Worm (Caenorhabditis elegans) whole organism, mixed stage, embryonic: Measurements from ENCODE around the gene C44E12.1.

Source experiments
- M03D4.4 ChIP-seq: sonication (generic microtip); optimal IDR thresholded peaks from 2 replicates; lab custom pipeline; 2017; ENCODE audit warnings: mild to moderate bottlenecking, missing genetic modification characterization, missing compliant biosample characterization
- bed-3 ChIP-seq: fragments of 200-800 bp; sonication (Bioruptor generic); optimal IDR thresholded peaks from 3 replicates; lab custom pipeline; 2018; ENCODE audit warnings: mild to moderate bottlenecking, missing genetic modification characterization, moderate library complexity, missing compliant biosample characterization
- blmp-1 ChIP-seq: fragments of 150-350 bp; optimal IDR thresholded peaks from 2 replicates; lab custom pipeline; 2014; ENCODE audit warnings: missing biosample characterization, missing genetic modification characterization
- ceh-39 ChIP-seq: fragments of 150-350 bp; optimal IDR thresholded peaks from 2 replicates; lab custom pipeline; 2014; ENCODE audit warnings: missing biosample characterization, missing genetic modification characterization
- ceh-43 ChIP-seq: fragments of 200-800 bp; sonication (Bioruptor generic); optimal IDR thresholded peaks from 2 replicates; lab custom pipeline; 2018; ENCODE audit warnings: mild to moderate bottlenecking, missing genetic modification characterization, moderate library complexity, missing compliant biosample characterization
- ceh-83 ChIP-seq: fragments of 200-800 bp; sonication (Bioruptor generic); optimal IDR thresholded peaks from 2 replicates; lab custom pipeline; 2018; ENCODE audit warnings: mild to moderate bottlenecking, missing genetic modification characterization, missing compliant biosample characterization
- ces-1 ChIP-seq: fragments of 150-350 bp; optimal IDR thresholded peaks from 2 replicates; lab custom pipeline; 2014; ENCODE audit warnings: missing biosample characterization, missing genetic modification reagents, missing genetic modification characterization
- cnd-1 ChIP-seq: fragments of 200-800 bp; sonication (Bioruptor generic); optimal IDR thresholded peaks from 2 replicates; lab custom pipeline; 2018; ENCODE audit warnings: mild to moderate bottlenecking, missing genetic modification characterization, missing compliant biosample characterization
- drap-1 ChIP-seq: fragments of 200-800 bp; sonication (Bioruptor generic); optimal IDR thresholded peaks from 3 replicates; lab custom pipeline; 2018; ENCODE audit warnings: mild to moderate bottlenecking, missing genetic modification characterization, missing compliant biosample characterization
- elt-3 ChIP-seq: fragments of 150-350 bp; optimal IDR thresholded peaks from 2 replicates; lab custom pipeline; 2014; ENCODE audit warnings: missing biosample characterization, missing genetic modification characterization
- hlh-1 ChIP-seq: fragments of 150-350 bp; optimal IDR thresholded peaks from 2 replicates; lab custom pipeline; 2014; ENCODE audit warnings: missing biosample characterization, missing genetic modification reagents, missing genetic modification characterization
- lin-13 ChIP-seq: fragments of 150-350 bp; optimal IDR thresholded peaks from 2 replicates; lab custom pipeline; 2014; ENCODE audit warnings: missing biosample characterization, missing genetic modification characterization
- lsy-2 ChIP-seq: fragments of 150-350 bp; optimal IDR thresholded peaks from 2 replicates; lab custom pipeline; 2014; ENCODE audit warnings: missing biosample characterization, missing genetic modification characterization
- mep-1 ChIP-seq: fragments of 150-350 bp; optimal IDR thresholded peaks from 2 replicates; lab custom pipeline; 2017; ENCODE audit warnings: missing biosample characterization, missing genetic modification reagents, missing genetic modification characterization, inconsistent platforms
- mls-2 ChIP-seq: sonication (generic microtip); optimal IDR thresholded peaks from 2 replicates; lab custom pipeline; 2016; ENCODE audit warnings: mild to moderate bottlenecking, missing genetic modification characterization, moderate library complexity, missing compliant biosample characterization
- nhr-12 ChIP-seq: fragments of 150-350 bp; optimal IDR thresholded peaks from 2 replicates; lab custom pipeline; 2014; ENCODE audit warnings: missing biosample characterization, missing genetic modification characterization
- nhr-2 ChIP-seq: fragments of 150-350 bp; optimal IDR thresholded peaks from 2 replicates; lab custom pipeline; 2014; ENCODE audit warnings: missing biosample characterization, missing genetic modification characterization
- nhr-237 ChIP-seq: fragments of 150-350 bp; optimal IDR thresholded peaks from 2 replicates; lab custom pipeline; 2014; ENCODE audit warnings: missing biosample characterization, missing genetic modification characterization
- nhr-28 ChIP-seq: fragments of 150-350 bp; optimal IDR thresholded peaks from 2 replicates; lab custom pipeline; 2014; ENCODE audit warnings: missing biosample characterization, missing genetic modification characterization
- nhr-76 ChIP-seq: sonication (generic microtip); optimal IDR thresholded peaks from 2 replicates; lab custom pipeline; 2017; ENCODE audit warnings: missing biosample characterization, missing genetic modification characterization
- pha-4 ChIP-seq: fragments of 150-350 bp; optimal IDR thresholded peaks from 2 replicates; lab custom pipeline; 2018; ENCODE audit warnings: missing biosample characterization, missing genetic modification reagents, missing genetic modification characterization
- sem-2 ChIP-seq: fragments of 200-800 bp; sonication (Bioruptor generic); optimal IDR thresholded peaks from 2 replicates; lab custom pipeline; 2018; ENCODE audit warnings: mild to moderate bottlenecking, missing genetic modification characterization, missing compliant biosample characterization
- snpc-4 ChIP-seq: fragments of 150-350 bp; optimal IDR thresholded peaks from 2 replicates; lab custom pipeline; 2014; ENCODE audit warnings: missing biosample characterization, missing genetic modification characterization
- sptf-1 ChIP-seq: sonication (generic microtip); optimal IDR thresholded peaks from 2 replicates; lab custom pipeline; 2017; ENCODE audit warnings: mild to moderate bottlenecking, missing genetic modification characterization, moderate library complexity, missing compliant biosample characterization
- tbx-8 ChIP-seq: fragments of 200-800 bp; sonication (Bioruptor generic); optimal IDR thresholded peaks from 2 replicates; lab custom pipeline; 2018; ENCODE audit warnings: mild to moderate bottlenecking, missing genetic modification characterization, moderate library complexity, missing compliant biosample characterization
- unc-120 ChIP-seq: sonication (generic microtip); optimal IDR thresholded peaks from 2 replicates; lab custom pipeline; 2017; ENCODE audit warnings: missing genetic modification characterization, missing compliant biosample characterization; ENCODE audit not compliant: poor library complexity, severe bottlenecking
- unc-39 ChIP-seq: fragments of 150-350 bp; optimal IDR thresholded peaks from 2 replicates; lab custom pipeline; 2014; ENCODE audit warnings: missing biosample characterization, missing genetic modification characterization
- unc-62 ChIP-seq: fragments of 150-350 bp; optimal IDR thresholded peaks from 2 replicates; lab custom pipeline; 2014; ENCODE audit warnings: missing biosample characterization, missing genetic modification reagents, missing genetic modification characterization
- zip-8 ChIP-seq: fragments of 150-350 bp; optimal IDR thresholded peaks from 2 replicates; lab custom pipeline; 2014; ENCODE audit warnings: missing biosample characterization, missing genetic modification characterization
- ztf-11 ChIP-seq: fragments of 150-350 bp; optimal IDR thresholded peaks from 2 replicates; lab custom pipeline; 2014; ENCODE audit warnings: missing biosample characterization, missing genetic modification characterization

The C44E12.1 gene

ce11 chrX:7596627-7597026 lies at the start of gene C44E12.1:
Gene C44E12.1, plus strand, starts transcription at chrX:7596927.
- TF ChIP-seq blmp-1 (tag; lab: Kevin White, UChicago) (no peak), sptf-1 (tag; lab: Kevin White, UChicago) (no peak), ceh-43 (GFP tag; lab: Kevin White, UChicago) (no peak)
- TF ChIP-seq, all 35 proteins: peak for 0

- TF ChIP-seq nhr-237 (tag; lab: Kevin White, UChicago) (no peak), nhr-2 (tag; lab: Kevin White, UChicago) (no peak), mls-2 (no peak), snpc-4 (no peak), unc-120 (no peak), mep-1 (tag; lab: Kevin White, UChicago) (no peak), nhr-28 (tag; lab: Kevin White, UChicago) (no peak), sem-2 (no peak)
Observed at ce11 chrX:7547696-7548095, 49.0 kb upstream of the C44E12.1 start.

- no peak for TF ChIP-seq lsy-2 (tag; lab: Kevin White, UChicago)
- no peak for TF ChIP-seq elt-3 (tag; lab: Kevin White, UChicago)
- no peak for TF ChIP-seq nhr-2 (tag; lab: Kevin White, UChicago)
- no peak for TF ChIP-seq ceh-83
- no peak for TF ChIP-seq ceh-43 (GFP tag; lab: Kevin White, UChicago)
- no peak for TF ChIP-seq ztf-11
- no peak for TF ChIP-seq lin-13 (tag; lab: Kevin White, UChicago)
- TF ChIP-seq pha-4: no peak
- TF ChIP-seq nhr-76 (tag; lab: Kevin White, UChicago): no peak
- no peak for TF ChIP-seq blmp-1 (tag; lab: Kevin White, UChicago)
- TF ChIP-seq unc-62: no peak
- TF ChIP-seq snpc-4: no peak
- TF ChIP-seq nhr-28 (tag; lab: Kevin White, UChicago): no peak
- TF ChIP-seq zip-8: no peak
Observed at ce11 chrX:7548158-7548557, 48.6 kb upstream of the C44E12.1 start, which contains the start of gene F46C8.1. Gene F46C8.1, plus strand, starts transcription at chrX:7548458.

ce11 chrX:7550452-7550851 lies 46.3 kb upstream of the C44E12.1 start:
- no peak for TF ChIP-seq nhr-237 (tag; lab: Kevin White, UChicago)
- no peak for TF ChIP-seq cnd-1 (tag; lab: Kevin White, UChicago)
- TF ChIP-seq M03D4.4 (tag; lab: Kevin White, UChicago): no peak
- TF ChIP-seq hlh-1 (tag; lab: Kevin White, UChicago): no peak
- no peak for TF ChIP-seq unc-39 (tag; lab: Kevin White, UChicago)
- no peak for TF ChIP-seq pha-4
- no peak for TF ChIP-seq mls-2

- TF ChIP-seq unc-62 (no peak), mls-2 (no peak), nhr-2 (tag; lab: Kevin White, UChicago) (no peak), ces-1 (no peak), ceh-39 (no peak), nhr-28 (tag; lab: Kevin White, UChicago) (no peak), nhr-237 (tag; lab: Kevin White, UChicago) (no peak), unc-39 (tag; lab: Kevin White, UChicago) (no peak), nhr-12 (tag; lab: Kevin White, UChicago) (no peak), ceh-83 (no peak), bed-3 (GFP tag; lab: Kevin White, UChicago) (no peak), sem-2 (no peak), elt-3 (tag; lab: Kevin White, UChicago) (no peak), drap-1 (GFP tag; lab: Kevin White, UChicago) (no peak)
Observed at ce11 chrX:7553331-7553730, 43.4 kb upstream of the C44E12.1 start.

ce11 chrX:7554326-7554725 lies 42.4 kb upstream of the C44E12.1 start, which contains the start of gene F46C8.8:
Gene F46C8.8, minus strand, starts transcription at chrX:7554426.
- no peak for TF ChIP-seq ztf-11
- TF ChIP-seq ceh-83: no peak
- no peak for TF ChIP-seq pha-4
- no peak for TF ChIP-seq nhr-237 (tag; lab: Kevin White, UChicago)

- TF ChIP-seq bed-3 (GFP tag; lab: Kevin White, UChicago): no peak
- no peak for TF ChIP-seq nhr-76 (tag; lab: Kevin White, UChicago)
- no peak for TF ChIP-seq nhr-237 (tag; lab: Kevin White, UChicago)
- no peak for TF ChIP-seq pha-4
- no peak for TF ChIP-seq snpc-4
- TF ChIP-seq mep-1 (tag; lab: Kevin White, UChicago): no peak
- no peak for TF ChIP-seq ceh-83
- TF ChIP-seq tbx-8 (GFP tag; lab: Kevin White, UChicago): no peak
- TF ChIP-seq sptf-1 (tag; lab: Kevin White, UChicago): no peak
- TF ChIP-seq, all 35 proteins: peak for 0
Observed at ce11 chrX:7558928-7559455, 37.7 kb upstream of the C44E12.1 start, which contains the start of the genes PDB1.1 and F08C6.5. Gene PDB1.1, minus strand, starts transcription at chrX:7559085. Gene F08C6.5, plus strand, starts transcription at chrX:7559405.
